Fruit fly (Drosophila melanogaster) ovary, adult (tissue): Measurements from ENCODE around the gene CG43638.
A peak's percentile ranks its signal among the peaks of the same experiment; 100 is the strongest.

Experiments used
- CG17801 ChIP-seq: fragments of 200-800 bp; optimal IDR thresholded peaks from 2 replicates; lab custom pipeline; 2019; ENCODE audit warnings: missing biosample characterization, mild to moderate bottlenecking, missing genetic modification characterization, moderate library complexity; ENCODE audit not compliant: partially characterized antibody

Gene CG43638

DNA sequence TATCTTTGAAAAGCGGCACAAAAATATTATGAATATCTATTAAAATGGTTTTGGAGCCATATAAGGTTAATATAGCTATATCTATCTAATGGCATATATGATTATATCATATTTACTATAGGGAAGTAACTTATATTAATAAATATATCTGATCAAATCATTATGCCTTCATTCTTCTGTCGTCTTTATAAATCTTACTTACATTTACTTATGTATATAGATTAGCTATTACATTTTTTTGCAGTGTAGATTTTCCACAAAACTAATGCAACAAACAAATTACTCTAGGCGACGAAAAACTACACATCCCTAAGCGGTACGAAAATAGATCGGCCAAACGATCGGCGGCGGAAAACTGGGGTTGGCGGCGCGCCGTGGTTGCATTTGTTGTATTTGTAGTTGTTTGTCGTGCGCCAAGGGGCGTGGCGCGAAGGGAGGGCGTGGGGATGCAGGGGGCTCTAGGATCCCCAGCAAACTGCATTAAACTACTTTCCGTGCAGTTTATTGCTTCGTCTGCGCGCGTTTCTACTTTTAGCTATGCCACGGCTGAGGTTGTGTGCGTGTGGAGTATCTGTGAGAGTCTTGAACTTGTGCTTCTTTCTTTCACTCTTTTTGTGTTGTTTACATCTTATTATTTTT lies 19.2 kb downstream of the CG43638 start:
- TF ChIP-seq CG17801, result no peak

DNA sequence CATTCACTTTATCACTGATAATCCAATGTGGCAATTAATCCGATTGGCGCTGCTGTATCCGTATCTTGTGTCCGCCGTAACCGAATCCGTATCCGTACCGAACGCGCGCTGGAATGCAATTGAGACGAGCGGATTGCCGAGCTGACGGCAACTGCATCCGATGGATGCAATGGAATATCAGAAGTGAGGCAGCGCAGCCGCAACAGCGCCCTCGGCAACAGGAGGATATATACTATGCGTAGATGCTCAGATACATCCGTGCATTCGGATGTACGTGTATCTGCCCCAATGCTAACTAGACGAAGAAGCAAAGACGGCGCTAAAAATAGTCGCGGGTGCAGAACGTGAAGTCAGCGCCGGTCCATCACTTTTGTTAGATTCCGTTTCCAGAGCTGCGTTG lies 20.4 kb downstream of the CG43638 start, which contains the start of gene rols:
Gene rols (minus strand): TSS at position 101 of the 400 bp plus-strand sequence.
- no peak for TF ChIP-seq CG17801

DNA sequence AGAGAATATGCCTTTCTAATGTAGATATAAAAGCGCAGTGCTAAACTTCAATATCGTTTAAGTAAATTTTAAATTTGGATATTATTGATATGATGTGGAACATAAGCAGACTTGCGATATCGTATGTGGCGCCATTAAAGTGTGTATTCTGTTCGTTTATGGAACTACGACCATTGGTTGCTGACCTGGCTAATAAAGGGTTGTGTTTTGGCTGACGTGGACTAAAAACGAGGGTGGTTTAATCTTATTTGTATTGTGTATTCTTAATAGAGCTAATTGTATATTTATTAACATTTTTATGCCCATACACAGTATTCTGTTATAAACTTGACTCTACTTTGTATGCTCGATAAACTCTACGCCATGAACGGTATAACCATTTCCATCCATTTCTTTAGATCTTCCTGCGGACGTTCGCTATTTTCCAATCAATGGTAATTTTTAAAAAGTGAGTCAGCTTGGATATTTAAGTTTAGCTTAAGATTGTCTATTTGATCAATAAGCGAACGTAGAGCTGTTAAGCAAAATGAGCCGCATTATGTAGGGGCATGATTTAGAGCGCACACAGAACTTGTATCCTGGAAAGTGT lies 22.4 kb downstream of the CG43638 start:
- TF ChIP-seq CG17801, result no peak

DNA sequence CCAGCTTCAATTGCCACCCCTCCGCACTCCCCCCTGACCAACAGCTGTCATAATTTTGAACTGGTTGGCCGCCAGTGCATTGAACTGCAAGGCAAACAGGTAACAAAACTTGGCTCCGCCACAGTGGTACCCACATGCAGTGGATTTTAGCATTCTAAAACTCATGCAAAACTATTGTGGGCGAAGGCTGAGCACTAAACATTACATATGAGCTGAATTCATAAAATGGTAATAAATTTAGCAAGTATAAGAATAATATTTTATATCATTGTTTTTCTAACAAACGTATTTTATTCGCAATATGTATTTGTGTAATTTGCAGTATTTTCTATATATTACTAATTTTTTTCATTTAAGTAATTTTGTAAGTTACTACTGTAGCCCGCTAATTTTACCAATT lies 28.0 kb downstream of the CG43638 start:
- TF ChIP-seq CG17801, result no peak

DNA sequence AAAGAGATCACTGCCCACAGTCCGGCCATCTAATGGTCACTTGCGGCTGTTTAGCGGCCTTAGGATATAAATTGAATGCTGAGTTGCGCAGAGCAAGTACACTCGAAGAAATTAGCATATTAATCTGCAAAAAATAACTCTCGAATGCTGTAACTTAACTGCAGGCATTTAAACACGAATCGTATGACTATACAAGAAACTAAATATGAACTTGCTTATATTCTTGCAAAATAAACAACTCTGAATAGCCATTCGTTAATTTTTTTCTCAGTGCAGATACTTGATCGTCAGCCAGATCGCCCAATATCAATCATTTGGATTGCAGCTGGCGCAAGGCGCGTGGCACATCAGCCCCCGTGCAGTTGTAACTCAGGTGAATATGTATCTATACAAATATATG lies 28.7 kb downstream of the CG43638 start:
- no peak for TF ChIP-seq CG17801

DNA sequence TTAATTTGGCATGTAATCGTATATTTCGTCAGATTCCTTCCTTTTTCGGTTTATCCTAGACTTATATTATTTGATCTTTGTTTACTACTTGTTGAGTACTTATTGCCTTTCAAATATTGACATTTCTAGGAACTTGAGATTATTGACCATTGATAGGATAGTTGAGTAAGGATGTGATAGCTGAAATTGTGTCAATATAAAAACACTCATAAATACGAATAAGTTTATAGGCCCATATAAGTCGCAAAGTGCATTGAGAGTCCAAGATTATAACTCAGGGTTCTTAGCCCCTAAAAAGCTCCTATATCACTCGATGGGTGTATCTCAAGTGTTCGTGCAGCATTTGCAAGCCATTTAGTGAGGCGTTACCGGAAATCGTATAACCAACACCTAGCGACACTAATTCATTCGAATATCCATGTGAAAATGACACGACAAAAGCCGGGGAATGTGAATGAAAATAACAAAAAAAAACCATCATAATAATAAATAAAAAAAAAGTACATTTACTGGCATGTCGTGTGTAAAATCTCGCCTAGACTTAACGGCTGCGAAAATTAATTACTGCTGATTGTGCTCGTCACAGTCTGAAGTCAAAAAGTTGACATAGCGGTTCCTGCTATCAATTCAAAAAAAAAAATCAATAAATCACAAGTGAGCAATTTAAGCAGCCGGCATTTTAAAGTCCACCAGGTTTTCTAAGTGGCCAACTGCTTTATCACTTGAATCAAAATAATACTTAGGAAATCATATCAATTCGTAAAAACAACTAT lies 29.7 kb downstream of the CG43638 start:
- no peak for TF ChIP-seq CG17801

DNA sequence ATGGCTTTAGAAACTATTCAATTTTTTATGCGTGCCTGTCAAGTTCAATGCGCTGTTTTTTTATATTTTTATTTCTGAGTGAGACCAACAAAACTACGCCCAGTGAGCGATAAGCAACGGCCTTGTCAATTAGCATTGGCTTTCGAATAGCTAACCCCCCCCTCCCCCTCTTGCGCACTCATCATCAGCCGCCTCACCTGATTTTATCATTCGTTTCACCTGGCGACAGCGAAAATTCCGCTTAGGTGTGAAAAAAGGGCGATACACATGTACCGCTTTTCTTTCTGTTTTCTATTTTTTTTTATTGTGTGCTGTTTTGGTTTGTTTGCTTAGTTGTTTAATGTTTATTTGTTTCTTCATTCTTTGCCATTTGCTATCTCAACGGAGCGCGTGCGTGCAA lies 30.6 kb downstream of the CG43638 start:
- TF ChIP-seq CG17801, result peak; percentile 66

DNA sequence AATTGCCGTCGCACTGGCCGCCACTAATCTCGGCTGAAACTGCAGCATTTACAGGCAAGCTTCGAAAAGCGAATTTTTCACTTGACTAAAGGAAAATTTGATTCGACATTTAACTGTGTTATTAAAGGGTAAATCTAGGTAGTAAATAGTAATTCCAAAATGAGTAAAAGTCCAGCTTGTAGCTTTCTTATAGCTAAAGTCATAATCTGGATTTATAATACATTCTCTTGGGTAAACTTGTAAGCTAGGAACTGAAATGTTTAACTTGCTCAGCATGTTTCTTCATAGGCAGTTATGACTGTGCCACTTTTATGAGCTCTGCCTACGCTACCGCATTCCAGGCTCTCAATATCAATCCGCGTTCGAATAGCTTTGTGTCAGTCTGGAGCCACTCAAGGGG lies 31.9 kb downstream of the CG43638 start:
- TF ChIP-seq CG17801, result no peak

DNA sequence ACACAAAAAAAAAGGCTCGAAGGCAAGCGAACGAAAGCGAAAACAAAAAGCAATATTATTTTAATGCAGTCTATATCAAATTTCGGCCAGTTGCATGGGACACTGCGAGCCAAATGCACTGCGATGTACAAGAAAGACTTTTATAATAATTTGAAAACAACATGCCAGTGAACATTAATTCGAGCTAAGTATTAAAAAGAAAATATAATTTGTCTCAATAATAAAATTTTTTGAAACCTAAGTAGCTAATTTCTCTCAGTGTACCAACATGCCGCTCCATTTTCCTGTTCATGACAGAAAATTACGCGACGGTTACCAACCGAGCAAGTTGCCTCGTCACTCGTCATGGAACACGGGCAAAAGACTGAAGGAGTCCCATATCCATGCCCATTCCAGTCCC lies 33.0 kb downstream of the CG43638 start:
- peak; percentile 46 for TF ChIP-seq CG17801

DNA sequence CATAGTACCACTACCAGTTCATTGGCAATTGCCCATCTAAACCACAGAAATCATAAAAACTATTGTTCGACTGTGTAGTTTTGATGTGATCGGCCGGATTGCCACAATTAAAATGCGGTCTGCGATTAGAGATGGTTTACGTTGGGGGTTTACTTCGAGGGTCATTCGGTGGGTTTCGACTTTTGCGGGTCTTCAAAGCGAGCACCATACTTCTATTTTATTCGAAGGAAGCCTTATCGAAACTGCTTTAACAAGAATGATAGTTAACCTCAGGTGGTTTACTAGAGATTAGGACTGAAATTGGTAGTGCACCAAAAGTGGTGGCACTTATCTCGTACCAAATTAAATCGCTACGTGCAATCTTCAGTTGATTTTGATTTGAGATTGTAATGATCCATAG lies 33.6 kb downstream of the CG43638 start:
- TF ChIP-seq CG17801, result no peak

DNA sequence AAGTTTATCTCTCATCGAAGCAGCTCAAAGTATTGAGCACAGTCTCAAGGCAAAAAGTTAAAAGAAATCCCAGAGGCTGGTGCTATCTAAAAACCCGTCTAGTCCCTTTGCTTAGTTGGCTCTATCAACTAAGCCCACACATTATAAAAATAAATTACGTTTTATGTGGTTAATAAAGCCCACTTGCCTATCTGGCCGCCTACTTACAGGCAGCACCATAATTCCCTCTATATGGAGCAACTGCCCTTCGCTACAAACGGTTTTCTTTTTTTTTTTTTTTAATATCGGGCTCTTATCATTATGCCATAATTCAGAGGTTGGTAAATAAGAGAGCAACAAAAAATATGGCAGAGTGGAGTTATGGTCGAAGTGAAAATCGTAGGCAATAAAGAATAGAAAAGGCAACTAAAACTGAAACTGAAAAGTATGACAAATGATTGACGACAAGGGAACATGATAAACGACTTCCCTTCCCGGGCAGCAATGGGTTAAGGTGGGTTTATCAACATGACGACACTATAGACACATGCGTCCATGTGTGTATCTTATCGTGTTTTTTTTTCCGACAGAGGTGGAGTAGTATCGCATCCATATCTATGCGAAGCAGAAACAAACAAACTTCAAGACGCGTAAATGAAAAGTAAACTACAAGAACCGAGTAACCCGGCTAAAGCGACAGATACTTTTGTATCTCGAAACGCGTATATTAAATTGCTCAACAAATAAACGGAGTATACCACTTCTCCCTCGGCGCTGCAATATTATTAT lies 34.4 kb downstream of the CG43638 start:
- TF ChIP-seq CG17801, result no peak

DNA sequence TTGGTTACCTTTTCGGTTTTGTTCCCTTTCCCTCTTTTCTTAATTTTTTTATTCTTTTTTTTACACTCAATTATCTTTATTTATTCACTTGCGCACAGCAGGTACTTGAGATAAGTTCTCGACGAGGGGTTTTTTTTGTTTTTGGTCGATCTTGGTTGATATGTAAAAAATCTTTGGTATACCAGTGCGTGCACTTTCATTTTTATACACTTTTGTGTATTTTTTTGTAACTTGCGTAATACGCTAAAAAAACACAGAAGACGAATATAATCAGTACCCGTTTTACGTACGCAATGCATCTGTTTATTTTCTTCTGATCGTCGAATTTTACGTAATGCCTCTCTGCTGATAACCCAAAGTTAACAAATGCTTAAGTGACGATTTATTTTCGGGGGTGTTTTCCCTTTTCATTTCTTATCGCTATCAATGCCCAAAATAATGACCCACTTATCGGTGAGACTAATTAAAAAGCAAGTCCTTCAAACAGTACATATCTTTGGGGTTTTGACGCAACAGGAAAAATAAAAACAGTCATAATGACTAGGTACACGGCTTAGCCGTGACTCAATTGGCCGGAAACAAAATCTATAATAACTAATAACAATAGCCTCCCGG lies 35.0 kb downstream of the CG43638 start:
- no peak for TF ChIP-seq CG17801

DNA sequence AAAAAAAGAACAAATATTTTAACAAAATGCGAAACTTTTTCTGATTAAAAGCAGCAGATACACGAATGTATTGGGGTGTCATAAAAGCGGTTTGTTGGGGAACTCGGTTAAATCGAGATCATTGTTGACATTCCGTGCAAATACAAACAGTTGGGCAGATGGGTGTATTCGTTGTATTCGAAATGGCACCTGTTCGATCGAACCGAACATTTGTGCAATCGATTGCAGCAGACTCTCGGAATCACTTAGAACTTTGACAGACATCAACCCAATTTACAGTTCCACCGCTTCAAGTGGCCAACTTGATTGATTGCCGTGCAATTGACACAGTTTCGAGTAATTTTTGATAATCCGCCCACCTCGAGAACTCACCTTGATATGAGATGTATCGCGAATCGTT lies 36.0 kb downstream of the CG43638 start:
- no peak for TF ChIP-seq CG17801

DNA sequence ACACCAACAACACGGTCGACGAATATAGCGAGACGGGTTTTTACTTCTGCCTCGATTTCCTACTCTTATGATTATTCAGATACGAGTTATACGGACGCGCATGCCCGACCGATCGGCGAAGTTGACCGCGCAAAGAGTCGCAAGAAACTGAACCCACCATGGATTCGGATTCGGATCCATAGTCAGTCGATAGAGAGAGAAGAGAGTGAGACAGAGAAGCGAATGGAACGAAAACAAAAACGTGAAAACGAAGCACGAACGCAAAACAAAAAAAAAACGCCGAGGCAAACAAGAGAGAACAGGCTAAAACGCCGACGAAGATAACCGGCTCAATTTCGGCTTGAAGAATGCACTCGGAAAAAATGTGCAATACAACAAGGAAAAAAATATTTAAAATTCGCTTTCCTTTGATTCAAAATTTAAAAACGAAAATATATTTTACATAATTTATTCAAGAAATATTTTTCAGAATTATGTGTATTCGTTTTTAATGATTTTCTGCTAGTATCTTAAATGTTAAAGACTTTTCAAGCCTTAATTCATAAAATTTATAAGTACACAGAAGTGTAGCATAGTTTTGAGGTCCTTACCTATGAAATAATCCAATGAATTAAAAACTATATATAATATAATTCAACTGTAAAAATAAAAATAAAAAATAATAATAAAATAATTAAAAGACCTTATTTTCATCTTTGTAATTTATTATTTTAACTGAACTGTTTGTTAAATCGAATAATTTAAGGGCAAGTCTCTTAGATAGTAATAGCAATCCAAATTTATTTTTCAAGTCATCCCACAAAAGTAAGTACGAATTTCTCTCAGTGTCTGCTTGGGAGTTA lies 37.5 kb downstream of the CG43638 start, which contains the start of gene Sema5c:
Gene Sema5c (minus strand): TSS at position 152 of the 842 bp plus-strand sequence.
- peak; percentile 18 for TF ChIP-seq CG17801

DNA sequence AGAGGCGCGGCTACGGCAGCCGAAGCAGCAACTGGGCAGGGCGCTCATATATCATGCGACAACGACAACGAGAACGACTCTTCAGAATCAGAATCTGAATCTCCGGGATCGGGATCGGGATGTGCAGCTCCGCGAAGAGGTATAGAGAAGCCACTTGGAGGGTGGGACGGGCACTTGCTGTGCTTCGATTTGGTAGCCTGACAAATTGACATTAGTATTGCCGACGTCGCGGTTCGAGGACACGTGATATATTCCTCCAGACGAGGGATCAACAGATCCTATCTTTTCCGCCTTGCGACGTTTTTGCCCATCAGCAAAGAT lies 38.1 kb downstream of the CG43638 start:
- no peak for TF ChIP-seq CG17801
